Worm (Caenorhabditis elegans) whole organism, young adult: ENCODE data around the gene eps-8.
"Not testable (repeated sequence)": the region's sequence is repeated elsewhere in the genome, so short reads cannot be mapped to it uniquely, and the experiment has no call there.

ENCODE experiments used
- cebp-2 ChIP-seq: fragments of 200-800 bp; sonication (Bioruptor generic); IDR thresholded peaks from 2 replicates; pipeline ENCODE4 v1.3.6; 2022; ENCODE audit warnings: missing genetic modification characterization, missing compliant biosample characterization
- chd-7 ChIP-seq: sonication (generic microtip); optimal IDR thresholded peaks from 2 replicates; lab custom pipeline; 2016; ENCODE audit warnings: mild to moderate bottlenecking, missing genetic modification characterization, moderate library complexity, missing compliant biosample characterization
- dpl-1 ChIP-seq: fragments of 150-350 bp; optimal IDR thresholded peaks from 2 replicates; lab custom pipeline; 2014; ENCODE audit warnings: missing biosample characterization, missing genetic modification reagents, missing genetic modification characterization
- lin-35 ChIP-seq, 3 experiments: fragments of 150-350 bp in 2 of 3; sonication (generic microtip) in 1 of 3; optimal IDR thresholded peaks; 2 replicates each; lab custom pipeline; 2014 to 2018; ENCODE audit warnings: missing biosample characterization in 3 of 3, missing genetic modification characterization in 3 of 3, missing genetic modification reagents in 3 of 3

DNA sequence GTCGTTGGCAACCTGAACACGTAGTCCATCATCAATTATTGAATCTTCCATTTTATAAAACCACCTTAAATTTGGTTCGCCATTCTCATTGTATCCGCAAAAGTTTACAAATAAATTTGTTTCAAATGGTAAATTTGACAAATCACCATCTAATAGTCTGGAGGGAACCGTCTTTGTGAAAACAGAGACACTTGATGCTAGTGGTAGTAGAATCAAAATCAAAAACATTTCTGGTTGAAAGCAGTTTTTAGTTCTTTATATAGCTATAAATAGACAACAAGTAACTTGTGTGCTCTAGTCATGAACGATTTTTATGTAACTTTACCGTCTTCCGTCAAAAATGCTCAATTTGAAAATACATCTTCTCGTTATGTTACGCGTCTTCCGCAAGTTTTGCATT, 36.2 kb upstream of the eps-8 start, which contains the start of gene Y57G11C.20:
- TF ChIP-seq chd-7 (tag; lab: Kevin White, UChicago); dpl-1; lin-35 (GFP tag; optimal IDR thresholded peaks at IDR 0.05; lab: Kevin White, UChicago); cebp-2 (GFP tag; lab: Robert Waterston, UW): not testable (repeated sequence)
